Fruit fly (Drosophila melanogaster) whole organism, wandering third instar larva: ENCODE results near the gene CG32320.

ENCODE experiments used
- Abd-B ChIP-seq: fragments of >200 bp; optimal IDR thresholded peaks from 2 replicates; lab custom pipeline; 2017; ENCODE audit warnings: missing biosample characterization, missing genetic modification characterization
- CrebA ChIP-seq: fragments of 200-800 bp; sonication (Bioruptor generic); optimal IDR thresholded peaks from 2 replicates; lab custom pipeline; 2016; ENCODE audit warnings: missing biosample characterization, mild to moderate bottlenecking, missing genetic modification characterization, borderline replicate concordance
- Dfd ChIP-seq: fragments of >200 bp; optimal IDR thresholded peaks from 2 replicates; lab custom pipeline; 2017; ENCODE audit warnings: missing biosample characterization, missing genetic modification characterization
- GATAd ChIP-seq: sonication (Bioruptor generic); optimal IDR thresholded peaks from 2 replicates; lab custom pipeline; 2016; ENCODE audit warnings: missing biosample characterization, missing genetic modification characterization
- HLH106 ChIP-seq: fragments of 200-800 bp; optimal IDR thresholded peaks from 3 replicates; lab custom pipeline; 2019; ENCODE audit warnings: missing biosample characterization, mild to moderate bottlenecking, missing genetic modification characterization, moderate library complexity
- Hnf4 ChIP-seq: fragments of 200-800 bp; sonication (Bioruptor generic); optimal IDR thresholded peaks from 2 replicates; lab custom pipeline; 2016; ENCODE audit warnings: missing biosample characterization, mild to moderate bottlenecking, missing genetic modification characterization
- Hr78 ChIP-seq: fragments of >200 bp; optimal IDR thresholded peaks from 2 replicates; lab custom pipeline; 2017; ENCODE audit warnings: missing biosample characterization, missing genetic modification characterization
- Hr83 ChIP-seq: fragments of 200-300 bp; sonication (Bioruptor generic); optimal IDR thresholded peaks from 2 replicates; lab custom pipeline; 2016; ENCODE audit warnings: missing biosample characterization, mild to moderate bottlenecking, missing genetic modification characterization, moderate library complexity; ENCODE audit not compliant: poor library complexity, severe bottlenecking
- Jra ChIP-seq: sonication (Bioruptor generic); optimal IDR thresholded peaks from 2 replicates; lab custom pipeline; 2016; ENCODE audit warnings: missing biosample characterization, missing genetic modification characterization
- Mio ChIP-seq: sonication (Bioruptor generic); optimal IDR thresholded peaks from 2 replicates; lab custom pipeline; 2016; ENCODE audit warnings: missing biosample characterization, missing genetic modification characterization
- Myc ChIP-seq: fragments of >200 bp; optimal IDR thresholded peaks from 2 replicates; lab custom pipeline; 2017
- N ChIP-seq: fragments of >200 bp; optimal IDR thresholded peaks from 2 replicates; lab custom pipeline; 2018; ENCODE audit warnings: missing biosample characterization, missing external identifiers, missing genetic modification characterization
- OdsH ChIP-seq: fragments of 200-800 bp; sonication (Bioruptor generic); optimal IDR thresholded peaks from 2 replicates; lab custom pipeline; 2016; ENCODE audit warnings: missing biosample characterization, mild to moderate bottlenecking, missing genetic modification characterization
- Rel ChIP-seq, 2 experiments: fragments of 200-800 bp; sonication (Bioruptor generic) in 1 of 2; optimal IDR thresholded peaks; 2 replicates in 1 of 2; 3 replicates in 1 of 2; lab custom pipeline; 2016 to 2019; ENCODE audit warnings: mild to moderate bottlenecking in 2 of 2, missing biosample characterization in 2 of 2, missing genetic modification characterization in 2 of 2, moderate library complexity in 1 of 2
- Sp1 ChIP-seq: fragments of 200-800 bp; sonication (Bioruptor generic); optimal IDR thresholded peaks from 3 replicates; lab custom pipeline; 2019; ENCODE audit warnings: missing biosample characterization, mild to moderate bottlenecking, missing genetic modification characterization, moderate library complexity
- Vsx2 ChIP-seq: fragments of 200-300, 225-300 bp; sonication (Bioruptor generic); optimal IDR thresholded peaks from 2 replicates; lab custom pipeline; 2018; ENCODE audit warnings: missing biosample characterization, missing genetic modification characterization; ENCODE audit not compliant: partially characterized antibody
- br ChIP-seq: fragments of 200-800 bp; sonication (Bioruptor generic); optimal IDR thresholded peaks from 2 replicates; lab custom pipeline; 2016; ENCODE audit warnings: missing biosample characterization, missing genetic modification characterization
- brk ChIP-seq: fragments of 200-800 bp; sonication (Bioruptor generic); optimal IDR thresholded peaks from 2 replicates; lab custom pipeline; 2016; ENCODE audit warnings: missing biosample characterization, mild to moderate bottlenecking, missing genetic modification characterization
- dl ChIP-seq, 2 experiments: fragments of 175-275, 200-275 bp in 1 of 2; fragments of 200-275 bp in 1 of 2; sonication (Bioruptor generic); optimal IDR thresholded peaks; lab custom pipeline; 2018; ENCODE audit warnings: mild to moderate bottlenecking in 2 of 2, missing biosample characterization in 2 of 2, missing genetic modification characterization in 2 of 2, moderate library complexity in 2 of 2; ENCODE audit not compliant: partially characterized antibody in 2 of 2, insufficient read depth in 1 of 2
- dmrt93B ChIP-seq: fragments of 200-800 bp; sonication (Bioruptor generic); optimal IDR thresholded peaks from 2 replicates; lab custom pipeline; 2018; ENCODE audit warnings: missing biosample characterization, mild to moderate bottlenecking, missing genetic modification characterization
- dsf ChIP-seq: sonication (Bioruptor generic); optimal IDR thresholded peaks from 2 replicates; lab custom pipeline; 2016; ENCODE audit warnings: missing biosample characterization, missing genetic modification characterization, borderline replicate concordance
- ey ChIP-seq: fragments of 200-800 bp; sonication (Bioruptor generic); optimal IDR thresholded peaks from 2 replicates; lab custom pipeline; 2016; ENCODE audit warnings: missing biosample characterization, missing genetic modification characterization
- foxo ChIP-seq, 2 experiments: fragments of 200-800 bp; sonication (Bioruptor generic); optimal IDR thresholded peaks; 2 replicates in 1 of 2; 3 replicates in 1 of 2; lab custom pipeline; 2016 to 2017; ENCODE audit warnings: missing biosample characterization in 2 of 2, missing genetic modification characterization in 2 of 2
- fru ChIP-seq: fragments of 200-800 bp; sonication (Bioruptor generic); optimal IDR thresholded peaks from 3 replicates; lab custom pipeline; 2016; ENCODE audit warnings: missing biosample characterization, mild to moderate bottlenecking, missing genetic modification characterization
- h ChIP-seq: fragments of 200-800 bp; sonication (Bioruptor generic); optimal IDR thresholded peaks from 3 replicates; lab custom pipeline; 2016; ENCODE audit warnings: missing biosample characterization, mild to moderate bottlenecking, missing genetic modification characterization
- jim ChIP-seq: fragments of 175-275, 200-325 bp; sonication (Bioruptor generic); optimal IDR thresholded peaks from 2 replicates; lab custom pipeline; 2016; ENCODE audit warnings: missing biosample characterization, mild to moderate bottlenecking, missing genetic modification characterization
- lola ChIP-seq: fragments of >200 bp; optimal IDR thresholded peaks from 2 replicates; lab custom pipeline; 2017; ENCODE audit warnings: missing biosample characterization, missing genetic modification characterization
- pan ChIP-seq: fragments of >200 bp; optimal IDR thresholded peaks from 2 replicates; lab custom pipeline; 2017
- psq ChIP-seq: fragments of 200-800 bp; sonication (Bioruptor generic); optimal IDR thresholded peaks from 3 replicates; lab custom pipeline; 2017; ENCODE audit warnings: missing biosample characterization, mild to moderate bottlenecking, missing genetic modification characterization, moderate library complexity
- rgr ChIP-seq: fragments of 200-800 bp; sonication (Bioruptor generic); optimal IDR thresholded peaks from 3 replicates; lab custom pipeline; 2016; ENCODE audit warnings: missing biosample characterization, mild to moderate bottlenecking, missing genetic modification characterization
- sage ChIP-seq: fragments of 200-800 bp; sonication (Bioruptor generic); optimal IDR thresholded peaks from 2 replicates; lab custom pipeline; 2016; ENCODE audit warnings: missing biosample characterization, mild to moderate bottlenecking, missing genetic modification characterization
- sv ChIP-seq: fragments of 200-800 bp; sonication (Bioruptor generic); optimal IDR thresholded peaks from 3 replicates; lab custom pipeline; 2016; ENCODE audit warnings: missing biosample characterization, missing genetic modification characterization
- tai ChIP-seq: sonication (Bioruptor generic); optimal IDR thresholded peaks from 2 replicates; lab custom pipeline; 2016; ENCODE audit warnings: missing biosample characterization, missing genetic modification characterization
- usp ChIP-seq: fragments of >200 bp; optimal IDR thresholded peaks from 2 replicates; lab custom pipeline; 2017; ENCODE audit warnings: missing biosample characterization, missing genetic modification characterization
- woc ChIP-seq: sonication (Bioruptor generic); optimal IDR thresholded peaks from 2 replicates; lab custom pipeline; 2016; ENCODE audit warnings: missing biosample characterization, mild to moderate bottlenecking, missing genetic modification characterization

The CG32320 gene

dm6 chr3L:1420950-1421349 lies 22.6 kb downstream of the CG32320 start:
- TF ChIP-seq N (GFP tag; lab: Kevin White, UChicago) (no peak), lola (GFP tag; lab: Kevin White, UChicago) (no peak), brk (GFP tag; lab: Kevin White, UChicago) (no peak), GATAd (GFP tag; lab: Kevin White, UChicago) (no peak), Hr83 (GFP tag; lab: Kevin White, UChicago) (no peak), Vsx2 (no peak), dl (GFP tag; optimal IDR thresholded peaks at IDR 0.05; lab: Kevin White, UChicago; ENCODE audit: insufficient read depth in 1 of 2, partially characterized antibody in 2 of 2) (no peak), CrebA (GFP tag; lab: Kevin White, UChicago) (no peak), HLH106 (tag; lab: Kevin White, UChicago) (no peak), jim (GFP tag; lab: Kevin White, UChicago) (no peak), h (GFP tag; lab: Kevin White, UChicago) (no peak), sage (GFP tag; lab: Kevin White, UChicago) (no peak), fru (GFP tag; lab: Kevin White, UChicago) (no peak), OdsH (no peak), rgr (no peak), foxo (GFP tag; optimal IDR thresholded peaks at IDR 0.05; lab: Kevin White, UChicago) (no peak), br (GFP tag; lab: Kevin White, UChicago) (no peak), Abd-B (GFP tag; lab: Kevin White, UChicago) (no peak), Mio (GFP tag; lab: Kevin White, UChicago) (no peak)
- TF ChIP-seq, all 38 proteins: peak for 0

DNA sequence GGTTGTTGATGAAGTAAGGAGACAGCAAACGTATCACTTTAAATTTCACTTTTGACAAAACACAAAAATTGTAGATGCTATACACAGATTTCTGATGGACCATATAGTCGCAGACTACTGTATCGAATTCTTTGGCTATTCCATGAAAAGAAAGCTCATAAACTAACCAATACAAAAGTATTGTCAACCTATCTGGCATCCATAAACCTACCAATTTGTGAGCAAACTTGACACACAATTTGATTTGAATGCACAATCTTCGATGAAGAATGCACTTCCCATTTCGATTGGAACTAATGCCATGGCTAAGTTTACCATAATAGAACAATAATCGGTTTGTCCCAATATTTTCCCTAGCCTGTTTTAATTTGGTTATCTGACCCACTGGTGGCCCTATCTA lies 25.0 kb downstream of the CG32320 start, which contains the start of gene CG9173:
TSS of gene CG9173 (minus strand) at position 101 of the 400 bp plus-strand sequence.
- TF ChIP-seq OdsH (no peak), usp (GFP tag; lab: Kevin White, UChicago) (no peak), Myc (lab: Kevin White, UChicago) (no peak), fru (GFP tag; lab: Kevin White, UChicago) (no peak), N (GFP tag; lab: Kevin White, UChicago) (no peak), CrebA (GFP tag; lab: Kevin White, UChicago) (no peak), h (GFP tag; lab: Kevin White, UChicago) (no peak), pan (lab: Kevin White, UChicago) (no peak), Vsx2 (no peak), lola (GFP tag; lab: Kevin White, UChicago) (no peak), Hnf4 (GFP tag; lab: Kevin White, UChicago) (no peak), sage (GFP tag; lab: Kevin White, UChicago) (no peak), dsf (GFP tag; lab: Kevin White, UChicago) (no peak), tai (GFP tag; lab: Kevin White, UChicago) (no peak), psq (GFP tag; lab: Kevin White, UChicago) (no peak)

dm6 chr3L:1424488-1424887 lies 26.1 kb downstream of the CG32320 start:
- no peak for TF ChIP-seq rgr
- no peak for TF ChIP-seq Mio (GFP tag; lab: Kevin White, UChicago)
- TF ChIP-seq Sp1: no peak
- no peak for TF ChIP-seq sv (GFP tag; lab: Kevin White, UChicago)
- TF ChIP-seq psq (GFP tag; lab: Kevin White, UChicago): no peak
- TF ChIP-seq pan (lab: Kevin White, UChicago): no peak
- TF ChIP-seq Hr83 (GFP tag; lab: Kevin White, UChicago): no peak
- no peak for TF ChIP-seq ey (GFP tag; lab: Kevin White, UChicago)
- TF ChIP-seq Dfd (GFP tag; lab: Kevin White, UChicago): no peak
- no peak for TF ChIP-seq dsf (GFP tag; lab: Kevin White, UChicago)
- no peak for TF ChIP-seq Hr78 (GFP tag; lab: Kevin White, UChicago)
- TF ChIP-seq dmrt93B (GFP tag; lab: Kevin White, UChicago): no peak
- no peak for TF ChIP-seq Myc (lab: Kevin White, UChicago)
- no peak for TF ChIP-seq usp (GFP tag; lab: Kevin White, UChicago)
- no peak for TF ChIP-seq brk (GFP tag; lab: Kevin White, UChicago)
- TF ChIP-seq tai (GFP tag; lab: Kevin White, UChicago): no peak
- no peak for TF ChIP-seq Jra (GFP tag; lab: Kevin White, UChicago)
- no peak for TF ChIP-seq Rel (GFP tag; optimal IDR thresholded peaks at IDR 0.05; lab: Kevin White, UChicago)
- no peak for TF ChIP-seq Rel (tag; optimal IDR thresholded peaks at IDR 0.05; lab: Kevin White, UChicago)
- TF ChIP-seq woc (GFP tag; lab: Kevin White, UChicago): no peak
